Worm (Caenorhabditis elegans) whole organism, L4 larva: ENCODE results near the gene Y57A10A.31.

ENCODE experiments used
- R02D3.7 ChIP-seq: fragments of 150-350 bp; sonication (generic microtip); optimal IDR thresholded peaks from 3 replicates; lab custom pipeline; 2014; ENCODE audit warnings: missing biosample characterization, missing genetic modification characterization
- arid-1 ChIP-seq: fragments of 200-800 bp; sonication (Bioruptor generic); conservative IDR thresholded peaks from 2 replicates; pipeline ENCODE4 v1.3.6; 2022; ENCODE audit warnings: missing genetic modification reagents, missing genetic modification characterization, missing compliant biosample characterization
- dmd-9 ChIP-seq: fragments of 200-800 bp; sonication (Bioruptor generic); IDR thresholded peaks from 2 replicates; pipeline ENCODE4 v1.3.6; 2022; ENCODE audit warnings: missing genetic modification reagents, missing genetic modification characterization, missing compliant biosample characterization
- lin-39 ChIP-seq: fragments of 150-350 bp; optimal IDR thresholded peaks from 2 replicates; lab custom pipeline; 2014; ENCODE audit warnings: missing biosample characterization, missing genetic modification reagents, missing genetic modification characterization
- mdt-29 ChIP-seq: fragments of 200-800 bp; sonication (Bioruptor generic); IDR thresholded peaks from 2 replicates; pipeline ENCODE4 v1.3.6; 2022; ENCODE audit warnings: missing genetic modification reagents, missing genetic modification characterization, missing compliant biosample characterization
- pha-4 ChIP-seq, 2 experiments: fragments of 150-350 bp in 1 of 2; fragments of 200-800 bp in 1 of 2; sonication (Bioruptor generic) in 1 of 2; IDR thresholded peaks in 1 of 2; optimal IDR thresholded peaks in 1 of 2; 2 replicates each; pipeline versions ENCODE4 v1.3.6 to Lab custom; 2014 to 2022; ENCODE audit warnings: missing genetic modification characterization in 2 of 2, missing genetic modification reagents in 2 of 2, missing biosample characterization in 1 of 2, missing compliant biosample characterization in 1 of 2
- snpc-4 ChIP-seq: fragments of 150-350 bp; optimal IDR thresholded peaks from 2 replicates; lab custom pipeline; 2014; ENCODE audit warnings: missing biosample characterization, missing genetic modification characterization

ce11 chrII:12264847-12265246 is 24.3 kb upstream of the Y57A10A.31 start:
- no peak for TF ChIP-seq R02D3.7 (tag; lab: Kevin White, UChicago)
- no peak for TF ChIP-seq mdt-29
- no peak for TF ChIP-seq dmd-9 (GFP tag; lab: Robert Waterston, UW)
- TF ChIP-seq arid-1 (GFP tag; lab: Robert Waterston, UW): no peak
- no peak for TF ChIP-seq snpc-4 (tag; lab: Kevin White, UChicago)
- TF ChIP-seq lin-39: no peak
- no peak for TF ChIP-seq pha-4 (GFP tag; IDR thresholded peaks at IDR 0.05; lab: Robert Waterston, UW)
- no peak for TF ChIP-seq pha-4 (tag; optimal IDR thresholded peaks at IDR 0.05; lab: Kevin White, UChicago)
